Fruit fly (Drosophila melanogaster) whole organism, embryonic: Measurements from ENCODE around the gene Acph-1.

Experiments
- B-H2 ChIP-seq: fragments of 200-800 bp; sonication (Bioruptor generic); optimal IDR thresholded peaks from 2 replicates; lab custom pipeline; 2018; ENCODE audit warnings: missing biosample characterization, mild to moderate bottlenecking, missing genetic modification characterization
- BEAF-32 ChIP-seq: fragments of 200-800 bp; sonication (Bioruptor generic); optimal IDR thresholded peaks from 3 replicates; lab custom pipeline; 2017; ENCODE audit warnings: missing biosample characterization, missing genetic modification characterization, mild to moderate bottlenecking, moderate library complexity, missing genetic modification reagents
- C15 ChIP-seq: fragments of 200-800 bp; sonication (Bioruptor generic); IDR thresholded peaks from 3 replicates; pipeline ENCODE4 v1.3.6; 2022; ENCODE audit warnings: missing biosample characterization, missing genetic modification characterization
- CG10462 ChIP-seq: fragments of 200-800 bp; sonication (Bioruptor generic); optimal IDR thresholded peaks from 2 replicates; lab custom pipeline; 2016; ENCODE audit warnings: missing biosample characterization, missing genetic modification characterization
- CG11085 ChIP-seq: fragments of 200-800 bp; sonication (Bioruptor generic); IDR thresholded peaks from 2 replicates; pipeline ENCODE4 v1.3.6; 2022; ENCODE audit warnings: missing biosample characterization, missing genetic modification characterization
- CG12769 ChIP-seq: fragments of 200-800 bp; sonication (Bioruptor generic); optimal IDR thresholded peaks from 2 replicates; lab custom pipeline; 2019; ENCODE audit warnings: missing biosample characterization, mild to moderate bottlenecking, missing genetic modification characterization, moderate library complexity
- CG13123 ChIP-seq: fragments of 200-800 bp; sonication (Bioruptor generic); optimal IDR thresholded peaks from 2 replicates; lab custom pipeline; 2016; ENCODE audit warnings: missing biosample characterization, missing genetic modification characterization
- CG14710 ChIP-seq: fragments of 200-800 bp; sonication (Bioruptor generic); optimal IDR thresholded peaks from 3 replicates; lab custom pipeline; 2019; ENCODE audit warnings: missing biosample characterization, mild to moderate bottlenecking, missing genetic modification characterization, moderate library complexity
- CG1603 ChIP-seq: fragments of 200-800 bp; sonication (Bioruptor generic); optimal IDR thresholded peaks from 2 replicates; lab custom pipeline; 2019; ENCODE audit warnings: missing biosample characterization, mild to moderate bottlenecking, missing genetic modification characterization, moderate library complexity
- CG17829 ChIP-seq: fragments of 200-800 bp; optimal IDR thresholded peaks from 2 replicates; lab custom pipeline; 2019; ENCODE audit warnings: missing biosample characterization, mild to moderate bottlenecking, missing genetic modification characterization, moderate library complexity
- CG18262 ChIP-seq: fragments of 200-800 bp; optimal IDR thresholded peaks from 3 replicates; lab custom pipeline; 2019; ENCODE audit warnings: missing biosample characterization, mild to moderate bottlenecking, missing genetic modification characterization, moderate library complexity
- CG34224 ChIP-seq: fragments of 200-800 bp; sonication (Bioruptor generic); IDR thresholded peaks from 3 replicates; pipeline ENCODE4 v1.3.6; 2022; ENCODE audit warnings: missing biosample characterization, missing genetic modification characterization; ENCODE audit not compliant: partially characterized antibody
- CG6254 ChIP-seq: fragments of 200-800 bp; sonication (Bioruptor generic); optimal IDR thresholded peaks from 3 replicates; lab custom pipeline; 2017; ENCODE audit warnings: mild to moderate bottlenecking, missing biosample characterization, missing genetic modification reagents, missing genetic modification characterization
- CG7372 ChIP-seq: fragments of 200-800 bp; sonication (Bioruptor generic); IDR thresholded peaks from 2 replicates; pipeline ENCODE4 v1.3.6; 2022; ENCODE audit warnings: missing biosample characterization, missing genetic modification characterization
- CG7963 ChIP-seq: fragments of 200-800 bp; sonication (Bioruptor generic); IDR thresholded peaks from 3 replicates; pipeline ENCODE4 v1.3.6; 2022; ENCODE audit warnings: missing biosample characterization, missing genetic modification characterization; ENCODE audit not compliant: partially characterized antibody
- CG9797 ChIP-seq: fragments of 200-800 bp; sonication (Bioruptor generic); optimal IDR thresholded peaks from 3 replicates; lab custom pipeline; 2018; ENCODE audit warnings: missing biosample characterization, mild to moderate bottlenecking, missing genetic modification characterization
- Dip3 ChIP-seq: fragments of 200-800 bp; sonication (Bioruptor generic); optimal IDR thresholded peaks from 3 replicates; lab custom pipeline; 2016; ENCODE audit warnings: missing biosample characterization, missing genetic modification characterization
- Dp ChIP-seq: fragments of 200-800 bp; sonication (Bioruptor generic); optimal IDR thresholded peaks from 2 replicates; lab custom pipeline; 2018; ENCODE audit warnings: missing biosample characterization, mild to moderate bottlenecking, missing genetic modification characterization, moderate library complexity
- E2f2 ChIP-seq: fragments of 200-800 bp; sonication (Bioruptor generic); IDR thresholded peaks from 2 replicates; pipeline ENCODE4 v1.3.6; 2022; ENCODE audit warnings: missing biosample characterization, missing genetic modification characterization
- Elba2 ChIP-seq: fragments of 200-800 bp; sonication (Bioruptor generic); optimal IDR thresholded peaks from 3 replicates; lab custom pipeline; 2016; ENCODE audit warnings: missing biosample characterization, missing genetic modification characterization
- Gsc ChIP-seq: fragments of 200-800 bp; sonication (Bioruptor generic); IDR thresholded peaks from 2 replicates; pipeline ENCODE4 v1.3.6; 2022; ENCODE audit warnings: missing biosample characterization, missing genetic modification characterization
- HLHmδ ChIP-seq: fragments of 200-800 bp; sonication (Bioruptor generic); optimal IDR thresholded peaks from 2 replicates; lab custom pipeline; 2018; ENCODE audit warnings: missing biosample characterization, mild to moderate bottlenecking, missing genetic modification characterization, moderate library complexity
- MESR4 ChIP-seq: fragments of 200-800 bp; sonication (Bioruptor generic); optimal IDR thresholded peaks from 2 replicates; lab custom pipeline; 2018; ENCODE audit warnings: missing biosample characterization, mild to moderate bottlenecking, missing genetic modification characterization, moderate library complexity
- Myb ChIP-seq: fragments of 200-800 bp; sonication (Bioruptor generic); optimal IDR thresholded peaks from 2 replicates; lab custom pipeline; 2016; ENCODE audit warnings: missing biosample characterization, missing genetic modification characterization
- Nf-YB ChIP-seq: fragments of 200-800 bp; sonication (Bioruptor generic); optimal IDR thresholded peaks from 3 replicates; lab custom pipeline; 2019; ENCODE audit warnings: missing biosample characterization, mild to moderate bottlenecking, missing genetic modification characterization, moderate library complexity
- Oli ChIP-seq: fragments of 200-800 bp; sonication (Bioruptor generic); optimal IDR thresholded peaks from 2 replicates; lab custom pipeline; 2018; ENCODE audit warnings: missing biosample characterization, mild to moderate bottlenecking, missing genetic modification characterization, moderate library complexity
- Pdp1 ChIP-seq, 2 experiments: fragments of 200-800 bp; sonication (Bioruptor generic); optimal IDR thresholded peaks; 3 replicates each; lab custom pipeline; 2016; ENCODE audit warnings: missing biosample characterization in 2 of 2, missing genetic modification characterization in 2 of 2, mild to moderate bottlenecking in 1 of 2, moderate library complexity in 1 of 2
- Xbp1 ChIP-seq: fragments of 200-800 bp; sonication (Bioruptor generic); optimal IDR thresholded peaks from 3 replicates; lab custom pipeline; 2016; ENCODE audit warnings: missing biosample characterization, mild to moderate bottlenecking, missing genetic modification characterization
- YL-1 ChIP-seq: fragments of 200-800 bp; sonication (Bioruptor generic); optimal IDR thresholded peaks from 3 replicates; lab custom pipeline; 2017; ENCODE audit warnings: missing biosample characterization, mild to moderate bottlenecking, missing genetic modification characterization
- aop ChIP-seq: fragments of 200-800 bp; sonication (Bioruptor generic); IDR thresholded peaks from 2 replicates; pipeline ENCODE4 v1.3.6; 2022; ENCODE audit warnings: missing biosample characterization, missing genetic modification characterization
- ara ChIP-seq: fragments of 200-800 bp; sonication (Bioruptor generic); IDR thresholded peaks from 2 replicates; pipeline ENCODE4 v1.3.6; 2022; ENCODE audit warnings: missing biosample characterization, missing genetic modification characterization
- bab2 ChIP-seq: fragments of 200-800 bp; sonication (Bioruptor generic); optimal IDR thresholded peaks from 2 replicates; lab custom pipeline; 2016; ENCODE audit warnings: missing biosample characterization, missing genetic modification characterization
- bcd ChIP-seq: fragments of 200-800 bp; sonication (Bioruptor generic); optimal IDR thresholded peaks from 2 replicates; lab custom pipeline; 2017; ENCODE audit warnings: missing biosample characterization, mild to moderate bottlenecking, missing genetic modification characterization
- chinmo ChIP-seq: fragments of 200-800 bp; sonication (Bioruptor generic); IDR thresholded peaks from 4 replicates; pipeline ENCODE4 v1.3.6; 2022; ENCODE audit warnings: missing biosample characterization, missing genetic modification characterization; ENCODE audit not compliant: partially characterized antibody
- crc ChIP-seq: fragments of 200-800 bp; sonication (Bioruptor generic); optimal IDR thresholded peaks from 2 replicates; lab custom pipeline; 2016; ENCODE audit warnings: missing biosample characterization, missing genetic modification characterization
- crp ChIP-seq, 2 experiments: fragments of 200-800 bp; sonication (Bioruptor generic); optimal IDR thresholded peaks; 2 replicates in 1 of 2; 3 replicates in 1 of 2; lab custom pipeline; 2017; ENCODE audit warnings: missing biosample characterization in 2 of 2, missing genetic modification characterization in 2 of 2, mild to moderate bottlenecking in 1 of 2, moderate library complexity in 1 of 2
- dan ChIP-seq: fragments of 200-800 bp; sonication (Bioruptor generic); IDR thresholded peaks from 2 replicates; pipeline ENCODE4 v1.3.6; 2022; ENCODE audit warnings: missing biosample characterization, missing genetic modification characterization
- gfzf ChIP-seq: fragments of 200-800 bp; sonication (Bioruptor generic); optimal IDR thresholded peaks from 2 replicates; lab custom pipeline; 2016; ENCODE audit warnings: missing biosample characterization, mild to moderate bottlenecking, missing genetic modification characterization, moderate library complexity
- insv ChIP-seq, 2 experiments: fragments of 200-800 bp; sonication (Bioruptor generic); optimal IDR thresholded peaks; 3 replicates each; lab custom pipeline; 2016 to 2018; ENCODE audit warnings: missing biosample characterization in 2 of 2, missing genetic modification characterization in 2 of 2
- lov ChIP-seq, 2 experiments: fragments of 200-800 bp in 1 of 2; fragments of >200 bp in 1 of 2; sonication (Bioruptor generic) in 1 of 2; IDR thresholded peaks in 1 of 2; optimal IDR thresholded peaks in 1 of 2; 2 replicates in 1 of 2; 3 replicates in 1 of 2; pipeline versions ENCODE4 v1.3.6 to Lab custom; 2017 to 2022; ENCODE audit warnings: missing biosample characterization in 1 of 2, missing genetic modification characterization in 1 of 2
- nerfin-1 ChIP-seq: fragments of 200-800 bp; sonication (Bioruptor generic); optimal IDR thresholded peaks from 3 replicates; lab custom pipeline; 2019; ENCODE audit warnings: missing biosample characterization, mild to moderate bottlenecking, missing genetic modification characterization, moderate library complexity
- peb ChIP-seq: fragments of 200-800 bp; sonication (Bioruptor generic); IDR thresholded peaks from 2 replicates; pipeline ENCODE4 v1.3.6; 2022; ENCODE audit warnings: missing biosample characterization, missing genetic modification characterization
- pzg ChIP-seq: fragments of 200-800 bp; sonication (Bioruptor generic); optimal IDR thresholded peaks from 3 replicates; lab custom pipeline; 2018; ENCODE audit warnings: missing biosample characterization, mild to moderate bottlenecking, missing genetic modification characterization, moderate library complexity
- schlank ChIP-seq: fragments of 200-800 bp; sonication (Bioruptor generic); optimal IDR thresholded peaks from 2 replicates; lab custom pipeline; 2018; ENCODE audit warnings: missing biosample characterization, mild to moderate bottlenecking, missing genetic modification characterization
- ssp ChIP-seq: fragments of 200-800 bp; sonication (Bioruptor generic); IDR thresholded peaks from 2 replicates; pipeline ENCODE4 v1.3.6; 2022; ENCODE audit warnings: missing biosample characterization, missing genetic modification characterization
- trem ChIP-seq: fragments of 200-800 bp; optimal IDR thresholded peaks from 3 replicates; lab custom pipeline; 2019; ENCODE audit warnings: missing biosample characterization, mild to moderate bottlenecking, missing genetic modification characterization, moderate library complexity
- ttk ChIP-seq: fragments of 200-800 bp; sonication (Bioruptor generic); IDR thresholded peaks from 2 replicates; pipeline ENCODE4 v2.1.2; 2022; ENCODE audit warnings: missing biosample characterization, missing genetic modification characterization
- unc-4 ChIP-seq: fragments of 200-800 bp; sonication (Bioruptor generic); IDR thresholded peaks from 2 replicates; pipeline ENCODE4 v1.3.6; 2022; ENCODE audit warnings: missing biosample characterization, missing genetic modification characterization; ENCODE audit not compliant: partially characterized antibody
- zen ChIP-seq: fragments of 200-800 bp; sonication (Bioruptor generic); optimal IDR thresholded peaks from 3 replicates; lab custom pipeline; 2018; ENCODE audit warnings: missing biosample characterization, mild to moderate bottlenecking, missing genetic modification characterization, moderate library complexity
- zf30C ChIP-seq: fragments of 200-800 bp; sonication (Bioruptor generic); optimal IDR thresholded peaks from 3 replicates; lab custom pipeline; 2018; ENCODE audit warnings: missing biosample characterization, mild to moderate bottlenecking, missing genetic modification characterization

The Acph-1 gene

DNA sequence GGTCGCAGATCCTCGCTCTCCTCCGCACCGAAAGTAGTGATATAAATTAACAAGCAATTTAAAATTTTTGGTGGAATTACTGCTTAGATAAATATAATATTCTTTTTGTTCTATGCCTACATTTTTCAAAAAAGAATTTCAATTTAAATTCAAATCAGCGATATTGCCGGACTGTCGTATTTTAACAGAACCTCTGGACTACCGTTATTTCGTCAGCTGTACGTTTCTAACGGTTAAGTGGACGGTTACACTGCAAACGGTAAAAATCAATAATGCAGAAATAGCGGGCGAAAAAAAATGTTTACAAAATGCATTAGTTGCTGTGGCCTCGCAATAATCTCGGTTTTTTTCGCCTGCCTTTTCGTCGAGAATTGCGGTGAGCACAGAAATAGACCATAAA is 7.1 kb upstream of the Acph-1 start, which contains the start of gene Tace:
TSS of gene Tace (plus strand) at position 245 of the 400 bp plus-strand sequence.
- no peak for TF ChIP-seq Dip3
- no peak for TF ChIP-seq schlank (tag; lab: Kevin White, UChicago)
- TF ChIP-seq CG1603 (tag; lab: Kevin White, UChicago) = peak; percentile 16
- TF ChIP-seq Elba2 (GFP tag; lab: Kevin White, UChicago) = peak; percentile 85
- peak in 1 of 2 experiments; percentile 36 for TF ChIP-seq crp (GFP tag; optimal IDR thresholded peaks at IDR 0.05; lab: Kevin White, UChicago)
- no peak for TF ChIP-seq CG18262 (tag; lab: Kevin White, UChicago)
- TF ChIP-seq CG7963 (GFP tag; lab: Robert Waterston, UW) = no peak
- no peak for TF ChIP-seq CG12769 (tag; lab: Kevin White, UChicago)
- peak; percentile 7 for TF ChIP-seq BEAF-32
- TF ChIP-seq zen (tag; lab: Kevin White, UChicago) = peak; percentile 48
- TF ChIP-seq dan = no peak
- no peak for TF ChIP-seq CG34224
- no peak for TF ChIP-seq CG13123 (GFP tag; lab: Kevin White, UChicago)
- TF ChIP-seq bab2 (GFP tag; lab: Kevin White, UChicago) = no peak
- no peak for TF ChIP-seq lov (optimal IDR thresholded peaks at IDR 0.05; lab: Kevin White, UChicago)
- TF ChIP-seq lov (GFP tag; IDR thresholded peaks at IDR 0.05; lab: Robert Waterston, UW) = no peak
- TF ChIP-seq insv (GFP tag; optimal IDR thresholded peaks at IDR 0.05; lab: Kevin White, UChicago) = peak in 1 of 2 experiments; percentile 96
- TF ChIP-seq gfzf (GFP tag; lab: Kevin White, UChicago) = peak; percentile 67
- TF ChIP-seq peb = no peak
- TF ChIP-seq CG17829 (tag; lab: Kevin White, UChicago) = no peak
- no peak for TF ChIP-seq CG6254 (GFP tag; lab: Kevin White, UChicago)
- TF ChIP-seq CG11085 = no peak
- peak; percentile 30 for TF ChIP-seq nerfin-1 (tag; lab: Kevin White, UChicago)
- TF ChIP-seq Oli (tag; lab: Kevin White, UChicago) = no peak
- no peak for TF ChIP-seq Nf-YB
- no peak for TF ChIP-seq ara
- TF ChIP-seq MESR4 = peak; percentile 39
- TF ChIP-seq Myb (GFP tag; lab: Kevin White, UChicago) = peak; percentile 76
- TF ChIP-seq HLHmδ (GFP tag; lab: Kevin White, UChicago) = no peak
- no peak for TF ChIP-seq C15 (GFP tag; lab: Robert Waterston, UW)
- peak; percentile 5 for TF ChIP-seq YL-1 (GFP tag; lab: Kevin White, UChicago)
- TF ChIP-seq chinmo (GFP tag; lab: Robert Waterston, UW) = 0 out of 4 replicates have a peak, but pooled peaks have one; percentile 20
- TF ChIP-seq zf30C (GFP tag; lab: Kevin White, UChicago) = peak; percentile 7
- no peak for TF ChIP-seq B-H2 (GFP tag; lab: Kevin White, UChicago)
- TF ChIP-seq unc-4 = no peak
- TF ChIP-seq CG9797 (GFP tag; lab: Kevin White, UChicago) = peak; percentile 15
- TF ChIP-seq aop (GFP tag; lab: Robert Waterston, UW) = no peak
- no peak for TF ChIP-seq Pdp1 (GFP tag; optimal IDR thresholded peaks at IDR 0.05; lab: Kevin White, UChicago)
- no peak for TF ChIP-seq ssp (GFP tag; lab: Robert Waterston, UW)
- peak; percentile 31 for TF ChIP-seq trem (tag; lab: Kevin White, UChicago)
- no peak for TF ChIP-seq bcd (GFP tag; lab: Kevin White, UChicago)
- TF ChIP-seq CG14710 (tag; lab: Kevin White, UChicago) = no peak
- no peak for TF ChIP-seq Gsc (GFP tag; lab: Robert Waterston, UW)
- no peak for TF ChIP-seq Xbp1 (GFP tag; lab: Kevin White, UChicago)
- no peak for TF ChIP-seq crc
- TF ChIP-seq CG10462 = peak; percentile 95
- TF ChIP-seq ttk (GFP tag; lab: Robert Waterston, UW) = no peak
- peak; percentile 44 for TF ChIP-seq pzg (GFP tag; lab: Kevin White, UChicago)
- peak; percentile 66 for TF ChIP-seq Dp (GFP tag; lab: Kevin White, UChicago)
- TF ChIP-seq CG7372 (GFP tag; lab: Robert Waterston, UW) = no peak
- TF ChIP-seq E2f2 (GFP tag; lab: Robert Waterston, UW) = peak; percentile 68
